Comparison of ENCODE assay signal across 1 fruit fly cellular context in genomic region chr3L:11579919-11580318, dm6.
A peak's percentile ranks its signal among the peaks of the same experiment; 100 is the strongest.
TF ChIP-seq lines count a peak whose summit lies in the region.

Gene CG43390 (minus strand): TSS chr3L:11579950.

TF ChIP-seq in whole organism, embryonic, 481 proteins besides CTCF, POLR2A, EP300 and RAD21 (continued from another document and continues in another):
- TF ChIP-seq CG10321 (GFP tag; IDR thresholded peaks at IDR 0.05; lab: Robert Waterston, UW): no peak
- no peak for TF ChIP-seq Chrac-16 (GFP tag; optimal IDR thresholded peaks at IDR 0.05; lab: Kevin White, UChicago)
- TF ChIP-seq eve (GFP tag; optimal IDR thresholded peaks at IDR 0.05; lab: Kevin White, UChicago): no peak
- TF ChIP-seq Drgx (GFP tag; IDR thresholded peaks at IDR 0.05; lab: Robert Waterston, UW): no peak
- TF ChIP-seq CG10366 (GFP tag; IDR thresholded peaks at IDR 0.05; lab: Robert Waterston, UW): no peak
- no peak for TF ChIP-seq bsh (GFP tag; optimal IDR thresholded peaks at IDR 0.05; lab: Kevin White, UChicago)
- TF ChIP-seq fd3F (GFP tag; optimal IDR thresholded peaks at IDR 0.05; lab: Kevin White, UChicago): peak; percentile 92
- TF ChIP-seq CG6689 (GFP tag; IDR thresholded peaks at IDR 0.05; lab: Robert Waterston, UW): no peak
- no peak for TF ChIP-seq pzg (GFP tag; optimal IDR thresholded peaks at IDR 0.05; lab: Kevin White, UChicago)
- TF ChIP-seq CG2889 (GFP tag; IDR thresholded peaks at IDR 0.05; lab: Robert Waterston, UW): no peak
- no peak for TF ChIP-seq CG6654 (GFP tag; optimal IDR thresholded peaks at IDR 0.05; lab: Kevin White, UChicago)
- no peak for TF ChIP-seq zfh1 (GFP tag; IDR thresholded peaks at IDR 0.05; lab: Robert Waterston, UW)
- no peak for TF ChIP-seq cwo (GFP tag; optimal IDR thresholded peaks at IDR 0.05; lab: Kevin White, UChicago)
- TF ChIP-seq CG8359 (GFP tag; optimal IDR thresholded peaks at IDR 0.05; lab: Kevin White, UChicago; ENCODE audit: borderline replicate concordance): no peak
- no peak for TF ChIP-seq CG34422 (GFP tag; IDR thresholded peaks at IDR 0.05; lab: Robert Waterston, UW)
- no peak for TF ChIP-seq Poxn (GFP tag; IDR thresholded peaks at IDR 0.05; lab: Robert Waterston, UW)
- TF ChIP-seq pb (GFP tag; optimal IDR thresholded peaks at IDR 0.05; lab: Kevin White, UChicago): no peak
- TF ChIP-seq CG3163 (GFP tag; optimal IDR thresholded peaks at IDR 0.05; lab: Kevin White, UChicago): no peak
- no peak for TF ChIP-seq E2f2 (GFP tag; IDR thresholded peaks at IDR 0.05; lab: Robert Waterston, UW)
- TF ChIP-seq emc (GFP tag; optimal IDR thresholded peaks at IDR 0.05; lab: Kevin White, UChicago): no peak
- TF ChIP-seq CG17912 (GFP tag; optimal IDR thresholded peaks at IDR 0.05; lab: Kevin White, UChicago): no peak
- TF ChIP-seq Mad (GFP tag; optimal IDR thresholded peaks at IDR 0.05; lab: Kevin White, UChicago): no peak
- no peak for TF ChIP-seq z (GFP tag; IDR thresholded peaks at IDR 0.05; lab: Robert Waterston, UW)
- no peak for TF ChIP-seq Sin3A (optimal IDR thresholded peaks at IDR 0.05; lab: Kevin White, UChicago)
- TF ChIP-seq trh (GFP tag; optimal IDR thresholded peaks at IDR 0.05; lab: Kevin White, UChicago): peak; percentile 2
- TF ChIP-seq CG2120 (GFP tag; optimal IDR thresholded peaks at IDR 0.05; lab: Kevin White, UChicago): peak; percentile 59
- TF ChIP-seq Oaz (GFP tag; IDR thresholded peaks at IDR 0.05; lab: Robert Waterston, UW): no peak
- no peak for TF ChIP-seq tap (tag; optimal IDR thresholded peaks at IDR 0.05; lab: Kevin White, UChicago)
- TF ChIP-seq pan (optimal IDR thresholded peaks at IDR 0.05; lab: Kevin White, UChicago): no peak
- no peak for TF ChIP-seq pan (GFP tag; optimal IDR thresholded peaks at IDR 0.05 in 1 of 2, IDR thresholded peaks at IDR 0.05 in 1 of 2)
- TF ChIP-seq onecut (GFP tag; IDR thresholded peaks at IDR 0.05; lab: Robert Waterston, UW): no peak
- TF ChIP-seq prd (optimal IDR thresholded peaks at IDR 0.05; lab: Kevin White, UChicago): no peak
- no peak for TF ChIP-seq prd (GFP tag; IDR thresholded peaks at IDR 0.05; lab: Robert Waterston, UW)
- TF ChIP-seq sna (GFP tag; IDR thresholded peaks at IDR 0.05; lab: Robert Waterston, UW; ENCODE audit: partially characterized antibody): no peak
- no peak for TF ChIP-seq Dll (GFP tag; IDR thresholded peaks at IDR 0.05; lab: Robert Waterston, UW; ENCODE audit: partially characterized antibody)
- TF ChIP-seq CG33557 (GFP tag; optimal IDR thresholded peaks at IDR 0.05; lab: Kevin White, UChicago): no peak
- peak; percentile 29 for TF ChIP-seq bcd (GFP tag; optimal IDR thresholded peaks at IDR 0.05; lab: Kevin White, UChicago)
- no peak for TF ChIP-seq yki (optimal IDR thresholded peaks at IDR 0.05; lab: Kevin White, UChicago)
- TF ChIP-seq vfl (GFP tag; optimal IDR thresholded peaks at IDR 0.05; lab: Kevin White, UChicago): no peak
- TF ChIP-seq Nf-YC (tag; optimal IDR thresholded peaks at IDR 0.05; lab: Kevin White, UChicago): no peak
- TF ChIP-seq lmd (GFP tag; IDR thresholded peaks at IDR 0.05; lab: Robert Waterston, UW): no peak
- TF ChIP-seq Hr78 (GFP tag; optimal IDR thresholded peaks at IDR 0.05; lab: Kevin White, UChicago): no peak
- TF ChIP-seq Dref (GFP tag; IDR thresholded peaks at IDR 0.05; lab: Robert Waterston, UW): no peak
- TF ChIP-seq sug (tag; optimal IDR thresholded peaks at IDR 0.05; lab: Kevin White, UChicago): peak; percentile 39
- peak; percentile 48 for TF ChIP-seq CG1647 (GFP tag; optimal IDR thresholded peaks at IDR 0.05; lab: Kevin White, UChicago)
- no peak for TF ChIP-seq CG4360 (GFP tag; IDR thresholded peaks at IDR 0.05; lab: Robert Waterston, UW)
- no peak for TF ChIP-seq CG17359 (tag; optimal IDR thresholded peaks at IDR 0.05; lab: Kevin White, UChicago)
- TF ChIP-seq CG31224 (GFP tag; IDR thresholded peaks at IDR 0.05; lab: Robert Waterston, UW): no peak
- TF ChIP-seq ken (GFP tag; IDR thresholded peaks at IDR 0.05; lab: Robert Waterston, UW): no peak
- TF ChIP-seq br (optimal IDR thresholded peaks at IDR 0.05; lab: Kevin White, UChicago): no peak
- TF ChIP-seq CG4730 (GFP tag; IDR thresholded peaks at IDR 0.05; lab: Robert Waterston, UW): no peak
- TF ChIP-seq toy (GFP tag; IDR thresholded peaks at IDR 0.05; lab: Robert Waterston, UW): no peak
- peak; percentile 47 for TF ChIP-seq CG17385 (GFP tag; optimal IDR thresholded peaks at IDR 0.05; lab: Kevin White, UChicago)
- no peak for TF ChIP-seq CG14667 (GFP tag; IDR thresholded peaks at IDR 0.05; lab: Robert Waterston, UW)
- TF ChIP-seq stwl (tag; optimal IDR thresholded peaks at IDR 0.05; lab: Kevin White, UChicago): no peak
- TF ChIP-seq CG4707 (GFP tag; optimal IDR thresholded peaks at IDR 0.05; lab: Kevin White, UChicago): no peak
- TF ChIP-seq dm (GFP tag; optimal IDR thresholded peaks at IDR 0.05; lab: Kevin White, UChicago): no peak
- no peak for TF ChIP-seq sim (GFP tag; IDR thresholded peaks at IDR 0.05; lab: Robert Waterston, UW)
- no peak for TF ChIP-seq fd64A (GFP tag; optimal IDR thresholded peaks at IDR 0.05; lab: Kevin White, UChicago)
- TF ChIP-seq CG31365 (tag; optimal IDR thresholded peaks at IDR 0.05; lab: Kevin White, UChicago): no peak
- TF ChIP-seq CG17568 (GFP tag; optimal IDR thresholded peaks at IDR 0.05; lab: Kevin White, UChicago): peak; percentile 62
- no peak for TF ChIP-seq CG16815 (GFP tag; optimal IDR thresholded peaks at IDR 0.05; lab: Kevin White, UChicago)
- TF ChIP-seq Ptx1 (GFP tag; IDR thresholded peaks at IDR 0.05; lab: Robert Waterston, UW): no peak
- no peak for TF ChIP-seq CG9797 (GFP tag; optimal IDR thresholded peaks at IDR 0.05; lab: Kevin White, UChicago)
- TF ChIP-seq CG18619 (GFP tag; optimal IDR thresholded peaks at IDR 0.05; lab: Kevin White, UChicago): peak; percentile 50
- TF ChIP-seq CG7928 (GFP tag; optimal IDR thresholded peaks at IDR 0.05; lab: Kevin White, UChicago): no peak
- TF ChIP-seq tll (GFP tag; optimal IDR thresholded peaks at IDR 0.05; lab: Kevin White, UChicago): no peak
- peak; percentile 7 for TF ChIP-seq maf-S (GFP tag; optimal IDR thresholded peaks at IDR 0.05; lab: Kevin White, UChicago)
- no peak for TF ChIP-seq NfI (GFP tag; optimal IDR thresholded peaks at IDR 0.05; lab: Kevin White, UChicago)
- TF ChIP-seq zen (tag; optimal IDR thresholded peaks at IDR 0.05; lab: Kevin White, UChicago): no peak
- TF ChIP-seq eyg (GFP tag; optimal IDR thresholded peaks at IDR 0.05; lab: Kevin White, UChicago): peak; percentile 12
- TF ChIP-seq CG6254 (GFP tag; optimal IDR thresholded peaks at IDR 0.05; lab: Kevin White, UChicago): no peak
- TF ChIP-seq chm (GFP tag; IDR thresholded peaks at IDR 0.05; lab: Robert Waterston, UW): no peak
- peak; percentile 27 for TF ChIP-seq CG13424 (tag; optimal IDR thresholded peaks at IDR 0.05; lab: Kevin White, UChicago)
- no peak for TF ChIP-seq salm (tag; optimal IDR thresholded peaks at IDR 0.05; lab: Kevin White, UChicago)
- no peak for TF ChIP-seq slbo (GFP tag; IDR thresholded peaks at IDR 0.05; lab: Robert Waterston, UW)
- TF ChIP-seq sisA (GFP tag; IDR thresholded peaks at IDR 0.05; lab: Robert Waterston, UW): no peak
- TF ChIP-seq sens-2 (GFP tag; IDR thresholded peaks at IDR 0.05; lab: Robert Waterston, UW): no peak
- TF ChIP-seq ac (GFP tag; optimal IDR thresholded peaks at IDR 0.05; lab: Kevin White, UChicago): no peak
- peak; percentile 7 for TF ChIP-seq CG12744 (GFP tag; optimal IDR thresholded peaks at IDR 0.05; lab: Kevin White, UChicago)
- TF ChIP-seq gce (GFP tag; IDR thresholded peaks at IDR 0.05; lab: Robert Waterston, UW): no peak
- TF ChIP-seq CG10565 (GFP tag; optimal IDR thresholded peaks at IDR 0.05; lab: Kevin White, UChicago): no peak
- TF ChIP-seq cas (GFP tag; IDR thresholded peaks at IDR 0.05; lab: Robert Waterston, UW): no peak; the same call in 1 of the 2 replicates
- TF ChIP-seq CG1233 (GFP tag; optimal IDR thresholded peaks at IDR 0.05; lab: Kevin White, UChicago): peak; percentile 52
- no peak for TF ChIP-seq CG14860 (GFP tag; IDR thresholded peaks at IDR 0.05; lab: Robert Waterston, UW; ENCODE audit: partially characterized antibody)
- no peak for TF ChIP-seq CG3995 (GFP tag; optimal IDR thresholded peaks at IDR 0.05; lab: Kevin White, UChicago)
- peak; percentile 88 for TF ChIP-seq lab (GFP tag; optimal IDR thresholded peaks at IDR 0.05; lab: Kevin White, UChicago)
- no peak for TF ChIP-seq Hr39 (optimal IDR thresholded peaks at IDR 0.05; lab: Kevin White, UChicago)
- no peak for TF ChIP-seq Xbp1 (GFP tag; optimal IDR thresholded peaks at IDR 0.05; lab: Kevin White, UChicago)
- no peak for TF ChIP-seq CG6175 (GFP tag; IDR thresholded peaks at IDR 0.05; lab: Robert Waterston, UW)
- TF ChIP-seq Six4 (GFP tag; optimal IDR thresholded peaks at IDR 0.05; lab: Kevin White, UChicago): no peak
- TF ChIP-seq YL-1 (GFP tag; optimal IDR thresholded peaks at IDR 0.05; lab: Kevin White, UChicago): no peak
- peak; percentile 39 for TF ChIP-seq CoRest (tag; optimal IDR thresholded peaks at IDR 0.05; lab: Kevin White, UChicago)
- TF ChIP-seq Jarid2 (GFP tag; optimal IDR thresholded peaks at IDR 0.05; lab: Kevin White, UChicago): peak; percentile 2
- no peak for TF ChIP-seq Neu2 (GFP tag; optimal IDR thresholded peaks at IDR 0.05; lab: Kevin White, UChicago; ENCODE audit: borderline replicate concordance)
- TF ChIP-seq jigr1 (GFP tag; IDR thresholded peaks at IDR 0.05; lab: Robert Waterston, UW): no peak
- peak; percentile 75 for TF ChIP-seq CG11695 (GFP tag; IDR thresholded peaks at IDR 0.05; lab: Robert Waterston, UW)
- no peak for TF ChIP-seq Trl (optimal IDR thresholded peaks at IDR 0.05; lab: Kevin White, UChicago)
- no peak for TF ChIP-seq Trl (GFP tag; optimal IDR thresholded peaks at IDR 0.05; lab: Kevin White, UChicago)
- no peak for TF ChIP-seq Ets97D (GFP tag; optimal IDR thresholded peaks at IDR 0.05; lab: Kevin White, UChicago)
- TF ChIP-seq sr (GFP tag; IDR thresholded peaks at IDR 0.05; lab: Robert Waterston, UW): no peak
- no peak for TF ChIP-seq jing (GFP tag; optimal IDR thresholded peaks at IDR 0.05; lab: Kevin White, UChicago)
- no peak for TF ChIP-seq aop (GFP tag; IDR thresholded peaks at IDR 0.05; lab: Robert Waterston, UW)
- TF ChIP-seq CG5180 (GFP tag; optimal IDR thresholded peaks at IDR 0.05; lab: Kevin White, UChicago): no peak
- no peak for TF ChIP-seq CG4328 (GFP tag; optimal IDR thresholded peaks at IDR 0.05; lab: Kevin White, UChicago)
- peak; percentile 89 for TF ChIP-seq mirr (GFP tag; optimal IDR thresholded peaks at IDR 0.05; lab: Kevin White, UChicago)
- peak; percentile 83 for TF ChIP-seq BtbVII (GFP tag; optimal IDR thresholded peaks at IDR 0.05; lab: Kevin White, UChicago)
- TF ChIP-seq Ada2b (GFP tag; IDR thresholded peaks at IDR 0.05; lab: Robert Waterston, UW): no peak
- TF ChIP-seq CG17186 (GFP tag; optimal IDR thresholded peaks at IDR 0.05; lab: Kevin White, UChicago): no peak
- TF ChIP-seq tgo (GFP tag; IDR thresholded peaks at IDR 0.05; lab: Robert Waterston, UW): no peak
- TF ChIP-seq CG4404 (GFP tag; IDR thresholded peaks at IDR 0.05; lab: Robert Waterston, UW): no peak
- no peak for TF ChIP-seq crp (GFP tag; optimal IDR thresholded peaks at IDR 0.05; lab: Kevin White, UChicago)
- TF ChIP-seq ase (GFP tag; IDR thresholded peaks at IDR 0.05; lab: Robert Waterston, UW): no peak
- no peak for TF ChIP-seq CG18011 (GFP tag; optimal IDR thresholded peaks at IDR 0.05; lab: Kevin White, UChicago)
- TF ChIP-seq CG17612 (GFP tag; IDR thresholded peaks at IDR 0.05; lab: Robert Waterston, UW): no peak
- peak; percentile 28 for TF ChIP-seq HHEX (GFP tag; optimal IDR thresholded peaks at IDR 0.05; lab: Kevin White, UChicago)
- no peak for TF ChIP-seq CG17829 (tag; optimal IDR thresholded peaks at IDR 0.05; lab: Kevin White, UChicago)
- peak; percentile 7 for TF ChIP-seq grn (GFP tag; optimal IDR thresholded peaks at IDR 0.05; lab: Kevin White, UChicago)
- no peak for TF ChIP-seq Gug (GFP tag; IDR thresholded peaks at IDR 0.05; lab: Robert Waterston, UW)
- peak; percentile 83 for TF ChIP-seq CG2678 (tag; optimal IDR thresholded peaks at IDR 0.05; lab: Kevin White, UChicago)
- TF ChIP-seq CG13624 (GFP tag; optimal IDR thresholded peaks at IDR 0.05; lab: Kevin White, UChicago): no peak
- peak; percentile 9; the same call in 1 of the 2 replicates for TF ChIP-seq danr (GFP tag; IDR thresholded peaks at IDR 0.05; lab: Robert Waterston, UW)
- no peak for TF ChIP-seq CG1529 (GFP tag; optimal IDR thresholded peaks at IDR 0.05; lab: Kevin White, UChicago)
- TF ChIP-seq Elba2 (GFP tag; optimal IDR thresholded peaks at IDR 0.05; lab: Kevin White, UChicago): no peak
- no peak for TF ChIP-seq CG3838 (GFP tag; optimal IDR thresholded peaks at IDR 0.05; lab: Kevin White, UChicago)
- TF ChIP-seq CG30020 (tag; optimal IDR thresholded peaks at IDR 0.05; lab: Kevin White, UChicago): no peak
- TF ChIP-seq CG11696 (GFP tag; IDR thresholded peaks at IDR 0.05; lab: Robert Waterston, UW): 0 out of 2 replicates have a peak, but pooled peaks have one; percentile 21
- no peak for TF ChIP-seq usp (GFP tag; optimal IDR thresholded peaks at IDR 0.05; lab: Kevin White, UChicago)
- TF ChIP-seq H2.0 (GFP tag; IDR thresholded peaks at IDR 0.05; lab: Robert Waterston, UW): no peak
- TF ChIP-seq shn (GFP tag; optimal IDR thresholded peaks at IDR 0.05; lab: Kevin White, UChicago): no peak
- peak; percentile 65 for TF ChIP-seq CG15011 (GFP tag; optimal IDR thresholded peaks at IDR 0.05; lab: Kevin White, UChicago)
- TF ChIP-seq corto (GFP tag; optimal IDR thresholded peaks at IDR 0.05; lab: Kevin White, UChicago): no peak
- no peak for TF ChIP-seq CG2199 (GFP tag; IDR thresholded peaks at IDR 0.05; lab: Robert Waterston, UW)
- TF ChIP-seq CG1603 (tag; optimal IDR thresholded peaks at IDR 0.05; lab: Kevin White, UChicago): peak; percentile 41
- no peak for TF ChIP-seq CG3065 (GFP tag; optimal IDR thresholded peaks at IDR 0.05; lab: Kevin White, UChicago)
- TF ChIP-seq exex (tag; optimal IDR thresholded peaks at IDR 0.05; lab: Kevin White, UChicago): peak; percentile 40
- no peak for TF ChIP-seq hkb (optimal IDR thresholded peaks at IDR 0.05; lab: Kevin White, UChicago)
- no peak for TF ChIP-seq hkb (GFP tag; IDR thresholded peaks at IDR 0.05; lab: Robert Waterston, UW)
- TF ChIP-seq Sox100B (GFP tag; optimal IDR thresholded peaks at IDR 0.05; lab: Kevin White, UChicago): no peak
- TF ChIP-seq CG8290 (GFP tag; optimal IDR thresholded peaks at IDR 0.05; lab: Kevin White, UChicago): no peak
- peak in 1 of 2 experiments; percentile 96 for TF ChIP-seq CG8290 (tag; optimal IDR thresholded peaks at IDR 0.05; lab: Kevin White, UChicago)
